Worm (Caenorhabditis elegans): ENCODE results near the gene glb-27.

- TF ChIP-seq nhr-11 (tag; optimal IDR thresholded peaks at IDR 0.05) (no peak), zip-5 (tag; optimal IDR thresholded peaks at IDR 0.05) (no peak), fkh-10 (GFP tag; optimal IDR thresholded peaks at IDR 0.05) (no peak), ceh-31 (tag; optimal IDR thresholded peaks at IDR 0.05) (no peak), pros-1 (tag; optimal IDR thresholded peaks at IDR 0.05) (no peak), ceh-48 (tag; optimal IDR thresholded peaks at IDR 0.05) (no peak), ets-4 (tag; optimal IDR thresholded peaks at IDR 0.05) (no peak)
Measured at ce11 chrII:8566806-8567266, 10.8 kb upstream of the glb-27 start, which contains the start of gene F54C9.3.

All from whole organism, late embryonic.